Worm (Caenorhabditis elegans) whole organism, L1 larva: ENCODE data around the gene F41D9.2.

Experiments used
- aha-1 ChIP-seq: fragments of 150-350 bp; optimal IDR thresholded peaks from 2 replicates; lab custom pipeline; 2014; ENCODE audit warnings: missing biosample characterization, missing genetic modification characterization
- alr-1 ChIP-seq: fragments of 200-800 bp; sonication (Bioruptor generic); optimal IDR thresholded peaks from 2 replicates; lab custom pipeline; 2018; ENCODE audit warnings: borderline replicate concordance, mild to moderate bottlenecking, missing genetic modification characterization, missing compliant biosample characterization
- aly-2 ChIP-seq: fragments of 150-350 bp; optimal IDR thresholded peaks from 2 replicates; lab custom pipeline; 2014; ENCODE audit warnings: missing biosample characterization, missing genetic modification characterization
- ceh-8 ChIP-seq: fragments of 200-800 bp; sonication (Bioruptor generic); optimal IDR thresholded peaks from 2 replicates; lab custom pipeline; 2018; ENCODE audit warnings: mild to moderate bottlenecking, missing genetic modification characterization, moderate library complexity, missing compliant biosample characterization
- ceh-88 ChIP-seq: fragments of 200-800 bp; sonication (Bioruptor generic); IDR thresholded peaks from 2 replicates; pipeline ENCODE4 v1.3.6; 2022; ENCODE audit warnings: missing genetic modification characterization, missing compliant biosample characterization
- dsc-1 ChIP-seq: sonication (generic microtip); optimal IDR thresholded peaks from 2 replicates; lab custom pipeline; 2016; ENCODE audit warnings: mild to moderate bottlenecking, missing genetic modification characterization, missing compliant biosample characterization
- efl-1 ChIP-seq, 4 experiments: fragments of 150-350 bp; optimal IDR thresholded peaks in 3 of 4; peaks in 1 of 4; 1 replicate in 1 of 4; 2 replicates in 3 of 4; lab custom pipeline; 2014; ENCODE audit warnings: missing biosample characterization in 2 of 4, missing genetic modification characterization in 2 of 4, missing genetic modification reagents in 2 of 4
- efl-3 ChIP-seq: fragments of 200-800 bp; sonication (Bioruptor generic); optimal IDR thresholded peaks from 2 replicates; lab custom pipeline; 2018; ENCODE audit warnings: mild to moderate bottlenecking, missing genetic modification characterization, missing compliant biosample characterization
- ets-5 ChIP-seq: fragments of 200-800 bp; sonication (Bioruptor generic); IDR thresholded peaks from 2 replicates; pipeline ENCODE4 v1.3.6; 2022; ENCODE audit warnings: missing genetic modification characterization, missing compliant biosample characterization
- fkh-10 ChIP-seq: sonication (generic microtip); optimal IDR thresholded peaks from 2 replicates; lab custom pipeline; 2017; ENCODE audit warnings: missing biosample characterization, missing genetic modification reagents, missing genetic modification characterization
- fkh-4 ChIP-seq: sonication (generic microtip); optimal IDR thresholded peaks from 2 replicates; lab custom pipeline; 2016; ENCODE audit warnings: missing compliant biosample characterization, missing genetic modification characterization, borderline replicate concordance
- fkh-8 ChIP-seq: sonication (generic microtip); optimal IDR thresholded peaks from 2 replicates; lab custom pipeline; 2016; ENCODE audit warnings: mild to moderate bottlenecking, missing genetic modification characterization, missing compliant biosample characterization
- fos-1 ChIP-seq: fragments of 150-350 bp; optimal IDR thresholded peaks from 2 replicates; lab custom pipeline; 2014; ENCODE audit warnings: missing biosample characterization, missing genetic modification characterization
- hlh-17 ChIP-seq: fragments of 200-800 bp; sonication (Bioruptor generic); optimal IDR thresholded peaks from 2 replicates; lab custom pipeline; 2018; ENCODE audit warnings: missing genetic modification characterization, mild to moderate bottlenecking, missing compliant biosample characterization, moderate library complexity, borderline replicate concordance
- irx-1 ChIP-seq: sonication (generic microtip); optimal IDR thresholded peaks from 2 replicates; lab custom pipeline; 2016; ENCODE audit warnings: missing genetic modification characterization, missing compliant biosample characterization
- isw-1 ChIP-seq: fragments of 200-800 bp; sonication (Bioruptor generic); IDR thresholded peaks from 2 replicates; pipeline ENCODE4 v1.3.6; 2022; ENCODE audit warnings: missing genetic modification characterization, missing compliant biosample characterization
- jun-1 ChIP-seq: fragments of 150-350 bp; optimal IDR thresholded peaks from 2 replicates; lab custom pipeline; 2014; ENCODE audit warnings: missing biosample characterization, missing genetic modification reagents, missing genetic modification characterization
- lin-13 ChIP-seq: fragments of 150-350 bp; optimal IDR thresholded peaks from 2 replicates; lab custom pipeline; 2014; ENCODE audit warnings: missing biosample characterization, missing genetic modification reagents, missing genetic modification characterization
- lsy-2 ChIP-seq, 2 experiments: fragments of 150-350 bp; optimal IDR thresholded peaks; 2 replicates each; lab custom pipeline; 2014; ENCODE audit warnings: missing biosample characterization in 2 of 2, missing genetic modification characterization in 2 of 2
- mab-9 ChIP-seq: fragments of 200-800 bp; sonication (Bioruptor generic); IDR thresholded peaks from 2 replicates; pipeline ENCODE4 v1.3.6; 2022; ENCODE audit warnings: missing genetic modification reagents, missing genetic modification characterization, missing compliant biosample characterization
- mdl-1 ChIP-seq, 2 experiments: fragments of 150-350 bp; optimal IDR thresholded peaks; 2 replicates each; lab custom pipeline; 2014 to 2017; ENCODE audit warnings: missing biosample characterization in 2 of 2, missing genetic modification characterization in 2 of 2, inconsistent platforms in 1 of 2
- mep-1 ChIP-seq: fragments of 150-350 bp; optimal IDR thresholded peaks from 2 replicates; lab custom pipeline; 2014; ENCODE audit warnings: missing biosample characterization, missing genetic modification characterization
- nhr-12 ChIP-seq: sonication (generic microtip); optimal IDR thresholded peaks from 2 replicates; lab custom pipeline; 2017; ENCODE audit warnings: missing biosample characterization, missing genetic modification characterization
- nhr-19 ChIP-seq: fragments of 200-800 bp; sonication (Bioruptor generic); conservative IDR thresholded peaks from 2 replicates; pipeline ENCODE4 v1.3.6; 2022; ENCODE audit warnings: missing genetic modification characterization, missing compliant biosample characterization
- nhr-20 ChIP-seq: sonication (generic microtip); optimal IDR thresholded peaks from 2 replicates; lab custom pipeline; 2016; ENCODE audit warnings: mild to moderate bottlenecking, missing genetic modification characterization, missing compliant biosample characterization
- nhr-28 ChIP-seq: fragments of 150-350 bp; optimal IDR thresholded peaks from 2 replicates; lab custom pipeline; 2014; ENCODE audit warnings: missing biosample characterization, missing genetic modification characterization
- nhr-47 ChIP-seq: sonication (generic microtip); optimal IDR thresholded peaks from 2 replicates; lab custom pipeline; 2016; ENCODE audit warnings: mild to moderate bottlenecking, missing genetic modification characterization, moderate library complexity, missing compliant biosample characterization
- nhr-71 ChIP-seq: sonication (generic microtip); optimal IDR thresholded peaks from 2 replicates; lab custom pipeline; 2016; ENCODE audit warnings: mild to moderate bottlenecking, missing genetic modification characterization, moderate library complexity, missing compliant biosample characterization
- nhr-90 ChIP-seq: sonication (generic microtip); optimal IDR thresholded peaks from 2 replicates; lab custom pipeline; 2016; ENCODE audit warnings: mild to moderate bottlenecking, missing genetic modification characterization, missing compliant biosample characterization; ENCODE audit not compliant: poor library complexity
- pax-3 ChIP-seq: fragments of 200-800 bp; sonication (Bioruptor generic); optimal IDR thresholded peaks from 2 replicates; lab custom pipeline; 2018; ENCODE audit warnings: mild to moderate bottlenecking, missing genetic modification characterization, moderate library complexity, missing compliant biosample characterization
- pqm-1 ChIP-seq: sonication (generic microtip); optimal IDR thresholded peaks from 3 replicates; lab custom pipeline; 2017; ENCODE audit warnings: missing biosample characterization, missing genetic modification characterization
- rnt-1 ChIP-seq: sonication (generic microtip); optimal IDR thresholded peaks from 2 replicates; lab custom pipeline; 2016; ENCODE audit warnings: mild to moderate bottlenecking, missing genetic modification characterization, moderate library complexity, missing compliant biosample characterization
- sptf-1 ChIP-seq: fragments of 150-350 bp; optimal IDR thresholded peaks from 2 replicates; lab custom pipeline; 2014; ENCODE audit warnings: missing biosample characterization, missing genetic modification characterization
- sup-37 ChIP-seq: fragments of 200-800 bp; sonication (Bioruptor generic); optimal IDR thresholded peaks from 2 replicates; lab custom pipeline; 2018; ENCODE audit warnings: mild to moderate bottlenecking, missing genetic modification characterization, missing compliant biosample characterization
- unc-130 ChIP-seq: fragments of 150-350 bp; optimal IDR thresholded peaks from 2 replicates; lab custom pipeline; 2017; ENCODE audit warnings: missing biosample characterization, missing genetic modification characterization, inconsistent platforms
- unc-30 ChIP-seq: sonication (generic microtip); optimal IDR thresholded peaks from 2 replicates; lab custom pipeline; 2017; ENCODE audit warnings: missing biosample characterization, missing genetic modification characterization
- unc-62 ChIP-seq: fragments of 150-350 bp; optimal IDR thresholded peaks from 2 replicates; lab custom pipeline; 2014; ENCODE audit warnings: missing biosample characterization, missing genetic modification reagents, missing genetic modification characterization
- vab-15 ChIP-seq: sonication (generic microtip); optimal IDR thresholded peaks from 2 replicates; lab custom pipeline; 2017; ENCODE audit warnings: missing genotype, mild to moderate bottlenecking, missing genetic modification characterization, missing compliant biosample characterization
- zag-1 ChIP-seq: fragments of 150-350 bp; optimal IDR thresholded peaks from 2 replicates; lab custom pipeline; 2014; ENCODE audit warnings: missing biosample characterization, missing genetic modification characterization
- ztf-11 ChIP-seq, 2 experiments: sonication (generic microtip); optimal IDR thresholded peaks; 2 replicates each; lab custom pipeline; 2016 to 2017; ENCODE audit warnings: missing genetic modification characterization in 2 of 2, missing biosample characterization in 1 of 2, missing compliant biosample characterization in 1 of 2
- ztf-4 ChIP-seq: fragments of 150-350 bp; optimal IDR thresholded peaks from 2 replicates; lab custom pipeline; 2014; ENCODE audit warnings: missing biosample characterization, missing genetic modification characterization

The F41D9.2 gene

DNA sequence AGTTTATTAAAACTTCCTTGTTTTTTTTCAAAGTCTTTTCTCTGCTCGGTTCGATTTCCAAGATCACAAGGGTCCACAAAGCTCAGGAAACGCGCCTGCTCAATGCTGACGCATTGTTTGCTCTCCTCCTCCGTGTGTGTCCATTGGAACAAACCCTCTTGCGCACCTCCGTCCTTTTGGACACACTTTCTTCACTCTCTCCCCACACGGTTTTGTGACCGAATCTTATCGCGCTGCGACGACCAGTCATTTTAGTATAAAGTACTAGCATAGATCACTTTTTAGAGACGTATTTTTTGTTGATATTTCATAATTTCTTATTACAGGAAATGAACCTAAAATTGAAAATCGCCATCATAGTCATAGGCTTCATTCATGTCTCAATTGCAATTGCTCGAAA is 16.5 kb downstream of the F41D9.2 start (continued):
- TF ChIP-seq nhr-12 (no peak), lsy-2 (tag; optimal IDR thresholded peaks at IDR 0.05; lab: Kevin White, UChicago) (peak; percentile 78 to 82), dsc-1 (peak; percentile 70), unc-30 (tag; lab: Kevin White, UChicago) (no peak), zag-1 (tag; lab: Kevin White, UChicago) (no peak), nhr-19 (peak; percentile 85), nhr-28 (tag; lab: Kevin White, UChicago) (no peak), mep-1 (peak; percentile 78), nhr-20 (tag; lab: Kevin White, UChicago) (peak; percentile 85), ceh-8 (GFP tag; lab: Kevin White, UChicago) (peak; percentile 4), alr-1 (tag; lab: Kevin White, UChicago) (no peak), efl-3 (GFP tag; lab: Kevin White, UChicago) (no peak), ztf-4 (tag; lab: Kevin White, UChicago) (peak; percentile 64), aly-2 (tag; lab: Kevin White, UChicago) (no peak), sptf-1 (no peak), nhr-71 (tag; lab: Kevin White, UChicago) (peak; percentile 88), fos-1 (tag; lab: Kevin White, UChicago) (peak; percentile 15), lin-13 (GFP tag; lab: Kevin White, UChicago) (peak; percentile 73), unc-62 (GFP tag; lab: Kevin White, UChicago) (no peak), nhr-90 (tag; lab: Kevin White, UChicago) (peak; percentile 80), fkh-4 (tag; lab: Kevin White, UChicago) (no peak), pqm-1 (tag; lab: Kevin White, UChicago) (no peak), nhr-47 (tag; lab: Kevin White, UChicago) (peak; percentile 86), aha-1 (peak; percentile 30), ets-5 (GFP tag; lab: Robert Waterston, UW) (no peak), jun-1 (tag; lab: Kevin White, UChicago) (peak; percentile 67), fkh-8 (tag; lab: Kevin White, UChicago) (peak; percentile 80), hlh-17 (GFP tag; lab: Kevin White, UChicago) (no peak), ztf-11 (tag; optimal IDR thresholded peaks at IDR 0.05; lab: Kevin White, UChicago) (peak in 1 of 2 experiments; percentile 30), pax-3 (tag; lab: Kevin White, UChicago) (peak; percentile 21), unc-130 (tag; lab: Kevin White, UChicago) (peak; percentile 33), ceh-88 (0 out of 2 replicates have a peak, but pooled peaks have one; percentile 27), isw-1 (GFP tag; lab: Robert Waterston, UW) (peak; percentile 44; the same call in 1 of the 2 replicates), vab-15 (no peak), mdl-1 (tag; optimal IDR thresholded peaks at IDR 0.05; lab: Kevin White, UChicago) (peak in 1 of 2 experiments; percentile 72), mab-9 (GFP tag; lab: Robert Waterston, UW) (peak; percentile 59), irx-1 (tag; lab: Kevin White, UChicago) (peak; percentile 71)

DNA sequence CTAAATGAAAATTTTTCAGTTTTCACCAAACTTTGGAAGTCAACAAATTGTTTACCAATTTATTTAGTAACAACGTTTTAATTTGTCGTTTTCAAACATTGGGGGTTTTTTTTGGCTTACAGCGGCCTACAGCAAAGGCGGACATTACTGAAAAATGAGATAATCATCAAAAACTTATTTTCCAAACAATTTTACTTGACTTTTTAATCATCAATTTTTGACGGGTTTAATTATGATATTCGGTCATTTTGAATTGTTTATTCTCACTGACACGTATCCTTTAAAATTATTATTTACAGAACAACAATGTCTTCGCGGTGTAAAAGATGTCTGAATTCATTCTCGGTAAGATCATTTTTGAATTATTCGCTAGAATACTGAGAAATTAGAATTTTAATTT is 17.2 kb downstream of the F41D9.2 start, which contains the start of gene F40B5.2:
Gene F40B5.2 (plus strand): TSS at position 301 of the 400 bp plus-strand sequence.
- TF ChIP-seq sup-37 (GFP tag; lab: Kevin White, UChicago): no peak
- no peak for TF ChIP-seq ztf-11 (tag; optimal IDR thresholded peaks at IDR 0.05; lab: Kevin White, UChicago)
- TF ChIP-seq unc-30 (tag; lab: Kevin White, UChicago): no peak
- no peak for TF ChIP-seq nhr-20 (tag; lab: Kevin White, UChicago)
- TF ChIP-seq fkh-10 (GFP tag; lab: Kevin White, UChicago): no peak

DNA sequence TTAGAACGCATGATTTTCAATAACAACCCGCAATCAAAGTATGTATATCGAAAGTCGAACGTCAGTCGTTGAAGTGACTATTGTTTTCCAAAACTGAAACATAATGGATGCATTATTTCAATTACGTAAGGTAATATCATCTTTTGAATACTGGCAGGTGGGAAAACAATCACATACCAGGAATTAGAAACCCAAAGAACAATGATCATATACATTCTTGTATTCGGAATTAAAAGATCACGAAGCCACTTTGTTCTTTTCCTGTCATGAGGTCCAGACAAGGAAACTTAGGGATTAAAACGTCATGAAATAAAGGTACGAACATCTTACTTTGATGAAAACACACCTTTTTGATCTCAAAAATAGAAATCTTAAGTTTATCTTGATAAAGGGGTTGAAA is 22.4 kb downstream of the F41D9.2 start:
- no peak for TF ChIP-seq efl-1 (optimal IDR thresholded peaks at IDR 0.05; lab: Kevin White, UChicago)
- TF ChIP-seq efl-1 (GFP tag; optimal IDR thresholded peaks at IDR 0.05 in 1 of 2; lab: Kevin White, UChicago): peak in 1 of 2 experiments; percentile 41
- TF ChIP-seq fkh-8 (tag; lab: Kevin White, UChicago): peak; percentile 66
- TF ChIP-seq efl-3 (GFP tag; lab: Kevin White, UChicago): no peak
- TF ChIP-seq rnt-1 (tag; lab: Kevin White, UChicago): no peak
- no peak for TF ChIP-seq irx-1 (tag; lab: Kevin White, UChicago)
- TF ChIP-seq nhr-71 (tag; lab: Kevin White, UChicago): peak; percentile 44
- peak; percentile 76 for TF ChIP-seq dsc-1
- TF ChIP-seq, all 84 proteins: peak for 4
